Fruit fly (Drosophila melanogaster): ENCODE measurements around the gene Nlp.

DNA sequence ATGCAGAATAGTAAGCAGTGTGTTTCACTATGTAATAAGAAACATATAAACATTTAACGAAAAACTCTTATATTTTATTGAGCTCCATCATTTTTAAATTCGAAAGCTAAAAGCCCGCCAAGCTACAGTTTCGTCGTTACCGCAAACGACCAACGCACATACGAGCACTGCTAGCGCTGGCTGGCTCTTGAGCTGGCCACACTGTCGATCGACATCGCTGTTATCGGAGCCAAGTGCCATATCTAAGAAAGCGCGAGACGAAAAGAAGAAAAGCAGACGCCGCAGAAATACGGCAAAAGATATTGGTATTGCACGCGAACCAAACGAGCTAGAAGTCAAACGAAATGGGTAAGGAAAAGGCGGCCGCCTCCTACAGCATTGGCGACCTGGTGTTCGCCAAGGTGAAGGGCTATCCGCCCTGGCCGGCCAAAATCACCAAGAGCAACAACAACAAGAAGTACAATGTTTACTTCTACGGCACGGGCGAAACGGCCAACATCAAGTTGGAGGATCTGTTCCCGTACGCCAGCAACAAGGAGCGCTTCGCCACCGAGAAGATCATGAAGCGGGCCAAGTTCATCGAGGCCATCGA is 48.0 kb downstream of the Nlp start, which contains the start of gene Jasper:
- peak; percentile 24 for TF ChIP-seq Mnt (GFP tag; optimal IDR thresholded peaks at IDR 0.05)
- TF ChIP-seq pad (GFP tag; optimal IDR thresholded peaks at IDR 0.05) = no peak
- no peak for TF ChIP-seq kay (GFP tag; ENCODE audit: borderline replicate concordance)
- TF ChIP-seq toe (GFP tag; optimal IDR thresholded peaks at IDR 0.05) = no peak
- no peak for TF ChIP-seq CG33017 (tag; optimal IDR thresholded peaks at IDR 0.05)
- TF ChIP-seq CG7045 (GFP tag; optimal IDR thresholded peaks at IDR 0.05) = no peak
- TF ChIP-seq Hr96 (GFP tag; optimal IDR thresholded peaks at IDR 0.05) = no peak
- TF ChIP-seq tj (GFP tag; optimal IDR thresholded peaks at IDR 0.05) = peak; percentile 80
- no peak for TF ChIP-seq Clk (GFP tag; optimal IDR thresholded peaks at IDR 0.05)
- TF ChIP-seq CG7101 (tag; optimal IDR thresholded peaks at IDR 0.05) = peak; percentile 43
- TF ChIP-seq Crg-1 (GFP tag; optimal IDR thresholded peaks at IDR 0.05) = no peak
- TF ChIP-seq cnc (optimal IDR thresholded peaks at IDR 0.05) = no peak
- peak; percentile 40 for TF ChIP-seq cic (GFP tag; optimal IDR thresholded peaks at IDR 0.05)
- TF ChIP-seq bab1 (GFP tag; optimal IDR thresholded peaks at IDR 0.05) = peak; percentile 71
